Worm (Caenorhabditis elegans) whole organism, L2 larva: Measurements from ENCODE around the gene gsr-1.
A peak's percentile ranks its signal among the peaks of the same experiment; 100 is the strongest.

ENCODE experiments used
- C34F6.9 ChIP-seq: fragments of 150-350 bp; optimal IDR thresholded peaks from 2 replicates; lab custom pipeline; 2014; ENCODE audit warnings: missing biosample characterization, missing genetic modification characterization
- F13H6.1 ChIP-seq: sonication (generic microtip); optimal IDR thresholded peaks from 2 replicates; lab custom pipeline; 2016; ENCODE audit warnings: missing genetic modification characterization, missing compliant biosample characterization
- Y55F3AM.14 ChIP-seq: fragments of 200-800 bp; sonication (Bioruptor generic); optimal IDR thresholded peaks from 2 replicates; lab custom pipeline; 2018; ENCODE audit warnings: mild to moderate bottlenecking, missing genetic modification characterization, missing compliant biosample characterization
- ZK546.5 ChIP-seq: sonication (generic microtip); optimal IDR thresholded peaks from 2 replicates; lab custom pipeline; 2017; ENCODE audit warnings: missing biosample characterization, missing genetic modification characterization
- alr-1 ChIP-seq: fragments of 150-350 bp; optimal IDR thresholded peaks from 2 replicates; lab custom pipeline; 2014; ENCODE audit warnings: missing biosample characterization, missing genetic modification characterization
- aly-2 ChIP-seq: fragments of 150-350 bp; optimal IDR thresholded peaks from 2 replicates; lab custom pipeline; 2014; ENCODE audit warnings: missing biosample characterization, missing genetic modification characterization
- ama-1 ChIP-seq: fragments of 150-350 bp; optimal IDR thresholded peaks from 2 replicates; lab custom pipeline; 2018; ENCODE audit warnings: inconsistent platforms
- blmp-1 ChIP-seq: sonication (generic microtip); optimal IDR thresholded peaks from 2 replicates; lab custom pipeline; 2017; ENCODE audit warnings: missing genetic modification characterization, mild to moderate bottlenecking, missing compliant biosample characterization, antibody characterized with exemption, moderate library complexity; ENCODE audit not compliant: insufficient read depth
- ceh-82 ChIP-seq: fragments of 150-350 bp; optimal IDR thresholded peaks from 2 replicates; lab custom pipeline; 2014; ENCODE audit warnings: missing biosample characterization, missing genetic modification characterization
- crh-2 ChIP-seq: sonication (generic microtip); optimal IDR thresholded peaks from 2 replicates; lab custom pipeline; 2017; ENCODE audit warnings: missing biosample characterization, missing genetic modification characterization
- dmd-4 ChIP-seq: sonication (generic microtip); optimal IDR thresholded peaks from 2 replicates; lab custom pipeline; 2017; ENCODE audit warnings: missing biosample characterization, missing genetic modification characterization
- egl-27 ChIP-seq: sonication (generic microtip); optimal IDR thresholded peaks from 3 replicates; lab custom pipeline; 2017; ENCODE audit warnings: missing biosample characterization, missing genetic modification reagents, missing genetic modification characterization
- elt-3 ChIP-seq: sonication (generic microtip); optimal IDR thresholded peaks from 2 replicates; lab custom pipeline; 2017; ENCODE audit warnings: missing biosample characterization, missing genetic modification characterization
- fos-1 ChIP-seq: fragments of 150-350 bp; optimal IDR thresholded peaks from 2 replicates; lab custom pipeline; 2014; ENCODE audit warnings: missing biosample characterization, missing genetic modification characterization
- gmeb-1 ChIP-seq: fragments of 150-350 bp; optimal IDR thresholded peaks from 2 replicates; lab custom pipeline; 2014; ENCODE audit warnings: missing biosample characterization, missing genetic modification characterization
- lin-11 ChIP-seq: fragments of 150-350 bp; sonication (generic microtip); optimal IDR thresholded peaks from 2 replicates; lab custom pipeline; 2014; ENCODE audit warnings: missing biosample characterization, missing genetic modification characterization, inconsistent platforms, mixed read lengths
- lin-13 ChIP-seq: fragments of 150-350 bp; optimal IDR thresholded peaks from 2 replicates; lab custom pipeline; 2014; ENCODE audit warnings: missing biosample characterization, missing genetic modification reagents, missing genetic modification characterization
- lin-39 ChIP-seq: fragments of 150-350 bp; optimal IDR thresholded peaks from 2 replicates; lab custom pipeline; 2014; ENCODE audit warnings: missing biosample characterization, missing genetic modification reagents, missing genetic modification characterization
- mbf-1 ChIP-seq: sonication (generic microtip); optimal IDR thresholded peaks from 2 replicates; lab custom pipeline; 2017; ENCODE audit warnings: missing biosample characterization, missing genetic modification characterization
- mdl-1 ChIP-seq, 2 experiments: fragments of 150-350 bp in 1 of 2; sonication (generic microtip) in 1 of 2; optimal IDR thresholded peaks; 2 replicates each; lab custom pipeline; 2017; ENCODE audit warnings: missing biosample characterization in 2 of 2, missing genetic modification characterization in 2 of 2
- nhr-12 ChIP-seq: fragments of 150-350 bp; optimal IDR thresholded peaks from 2 replicates; lab custom pipeline; 2014; ENCODE audit warnings: missing biosample characterization, missing genetic modification characterization
- nhr-129 ChIP-seq: fragments of 150-350 bp; optimal IDR thresholded peaks from 2 replicates; lab custom pipeline; 2014; ENCODE audit warnings: missing biosample characterization, missing genetic modification characterization
- nhr-21 ChIP-seq: fragments of 150-350 bp; optimal IDR thresholded peaks from 2 replicates; lab custom pipeline; 2014; ENCODE audit warnings: missing biosample characterization, missing genetic modification characterization
- nhr-237 ChIP-seq: fragments of 150-350 bp; optimal IDR thresholded peaks from 2 replicates; lab custom pipeline; 2014; ENCODE audit warnings: missing biosample characterization, missing genetic modification characterization
- nhr-25 ChIP-seq: fragments of 150-350 bp; sonication (generic microtip); optimal IDR thresholded peaks from 3 replicates; lab custom pipeline; 2014; ENCODE audit warnings: missing biosample characterization, missing genetic modification characterization
- nhr-6 ChIP-seq: fragments of 150-350 bp; optimal IDR thresholded peaks from 2 replicates; lab custom pipeline; 2014; ENCODE audit warnings: missing biosample characterization, missing genetic modification characterization
- nhr-77 ChIP-seq: fragments of 150-350 bp; optimal IDR thresholded peaks from 2 replicates; lab custom pipeline; 2014; ENCODE audit warnings: missing biosample characterization, missing genetic modification characterization
- peb-1 ChIP-seq: fragments of 150-350 bp; optimal IDR thresholded peaks from 2 replicates; lab custom pipeline; 2014; ENCODE audit warnings: missing biosample characterization, missing genetic modification characterization
- sma-3 ChIP-seq: sonication (generic microtip); optimal IDR thresholded peaks from 2 replicates; lab custom pipeline; 2016; ENCODE audit warnings: missing genetic modification reagents, missing genetic modification characterization, missing compliant biosample characterization
- unc-39 ChIP-seq: fragments of 150-350 bp; optimal IDR thresholded peaks from 2 replicates; lab custom pipeline; 2014; ENCODE audit warnings: missing biosample characterization, missing genetic modification characterization
- unc-62 ChIP-seq: fragments of 150-350 bp; optimal IDR thresholded peaks from 2 replicates; lab custom pipeline; 2014; ENCODE audit warnings: missing biosample characterization, missing genetic modification reagents, missing genetic modification characterization
- zag-1 ChIP-seq: fragments of 150-350 bp; optimal IDR thresholded peaks from 2 replicates; lab custom pipeline; 2014; ENCODE audit warnings: missing biosample characterization, missing genetic modification characterization
- ztf-1 ChIP-seq: fragments of 200-800 bp; sonication (Bioruptor generic); conservative IDR thresholded peaks from 2 replicates; pipeline ENCODE4 v1.3.6; 2022; ENCODE audit warnings: missing genetic modification characterization, missing compliant biosample characterization
- ztf-11 ChIP-seq: sonication (generic microtip); optimal IDR thresholded peaks from 2 replicates; lab custom pipeline; 2017; ENCODE audit warnings: missing biosample characterization, missing genetic modification characterization
- ztf-4 ChIP-seq: fragments of 150-350 bp; optimal IDR thresholded peaks from 2 replicates; lab custom pipeline; 2014; ENCODE audit warnings: missing biosample characterization, missing genetic modification characterization

Gene gsr-1

ce11 chrIII:3634158-3634557 lies 16.5 kb upstream of the gsr-1 start:
- no peak for TF ChIP-seq nhr-6 (tag; lab: Kevin White, UChicago)
- no peak for TF ChIP-seq mdl-1 (tag; optimal IDR thresholded peaks at IDR 0.05; lab: Kevin White, UChicago)
- no peak for TF ChIP-seq dmd-4 (tag; lab: Kevin White, UChicago)
- no peak for TF ChIP-seq elt-3 (tag; lab: Kevin White, UChicago)
- no peak for TF ChIP-seq ztf-4 (tag; lab: Kevin White, UChicago)
- TF ChIP-seq egl-27 = no peak
- TF ChIP-seq alr-1 (tag; lab: Kevin White, UChicago) = no peak
- TF ChIP-seq ztf-1 (GFP tag; lab: Robert Waterston, UW) = no peak
- no peak for TF ChIP-seq nhr-12 (tag; lab: Kevin White, UChicago)
- TF ChIP-seq crh-2 (tag; lab: Kevin White, UChicago) = no peak
- TF ChIP-seq mbf-1 (tag; lab: Kevin White, UChicago) = no peak
- TF ChIP-seq aly-2 (tag; lab: Kevin White, UChicago) = no peak
- no peak for TF ChIP-seq gmeb-1 (tag; lab: Kevin White, UChicago)
- no peak for TF ChIP-seq ama-1
- TF ChIP-seq Y55F3AM.14 (GFP tag; lab: Kevin White, UChicago) = no peak
- no peak for TF ChIP-seq lin-13 (GFP tag; lab: Kevin White, UChicago)

ce11 chrIII:3634873-3635272 lies 15.8 kb upstream of the gsr-1 start:
- TF ChIP-seq fos-1 (no peak), dmd-4 (tag; lab: Kevin White, UChicago) (no peak), nhr-21 (no peak), lin-39 (tag; lab: Kevin White, UChicago) (no peak), unc-62 (GFP tag; lab: Kevin White, UChicago) (no peak), aly-2 (tag; lab: Kevin White, UChicago) (no peak), mdl-1 (tag; optimal IDR thresholded peaks at IDR 0.05; lab: Kevin White, UChicago) (no peak), sma-3 (GFP tag; lab: Kevin White, UChicago) (no peak)

ce11 chrIII:3635844-3636243 lies 14.9 kb upstream of the gsr-1 start, which contains the start of gene rilp-1:
Gene rilp-1, plus strand, starts transcription at chrIII:3636144.
- TF ChIP-seq ZK546.5 (tag; lab: Kevin White, UChicago) (no peak), Y55F3AM.14 (GFP tag; lab: Kevin White, UChicago) (no peak), unc-39 (tag; lab: Kevin White, UChicago) (no peak), nhr-237 (tag; lab: Kevin White, UChicago) (no peak), peb-1 (no peak), ceh-82 (tag; lab: Kevin White, UChicago) (no peak)

ce11 chrIII:3637251-3637989 lies 13.3 kb upstream of the gsr-1 start:
- peak; percentile 51 for TF ChIP-seq nhr-129 (tag; lab: Kevin White, UChicago)
- TF ChIP-seq nhr-12 (tag; lab: Kevin White, UChicago) = no peak

- TF ChIP-seq dmd-4 (tag; lab: Kevin White, UChicago) (no peak), ztf-11 (tag; lab: Kevin White, UChicago) (no peak), blmp-1 (tag; lab: Kevin White, UChicago) (no peak)
- TF ChIP-seq, all 48 proteins: peak for 0
Measured at ce11 chrIII:3643602-3644001, 7.1 kb upstream of the gsr-1 start.

ce11 chrIII:3644075-3644474 lies 6.6 kb upstream of the gsr-1 start, which contains the start of gene unc-93:
Gene unc-93, plus strand, starts transcription at chrIII:3644375.
- no peak for TF ChIP-seq mdl-1 (tag; optimal IDR thresholded peaks at IDR 0.05; lab: Kevin White, UChicago)
- TF ChIP-seq nhr-237 (tag; lab: Kevin White, UChicago) = no peak
- no peak for TF ChIP-seq ztf-4 (tag; lab: Kevin White, UChicago)
- no peak for TF ChIP-seq lin-11 (tag; lab: Kevin White, UChicago)
- no peak for TF ChIP-seq ztf-11 (tag; lab: Kevin White, UChicago)
- TF ChIP-seq ama-1 = no peak
- TF ChIP-seq nhr-129 (tag; lab: Kevin White, UChicago) = no peak
- TF ChIP-seq blmp-1 (tag; lab: Kevin White, UChicago) = no peak
- no peak for TF ChIP-seq unc-39 (tag; lab: Kevin White, UChicago)
- TF ChIP-seq nhr-25 (tag; lab: Kevin White, UChicago) = no peak
- no peak for TF ChIP-seq C34F6.9 (tag; lab: Kevin White, UChicago)
- TF ChIP-seq gmeb-1 (tag; lab: Kevin White, UChicago) = no peak
- TF ChIP-seq F13H6.1 = no peak
- TF ChIP-seq aly-2 (tag; lab: Kevin White, UChicago) = no peak
- no peak for TF ChIP-seq zag-1
- TF ChIP-seq nhr-77 = no peak
